Worm (Caenorhabditis elegans) whole organism, L2 larva: ENCODE measurements around the gene Y53G8AL.4.

Experiments used
- C34F6.9 ChIP-seq: fragments of 150-350 bp; optimal IDR thresholded peaks from 2 replicates; lab custom pipeline; 2014; ENCODE audit warnings: missing biosample characterization, missing genetic modification characterization
- F13H6.1 ChIP-seq: sonication (generic microtip); optimal IDR thresholded peaks from 2 replicates; lab custom pipeline; 2016; ENCODE audit warnings: missing genetic modification characterization, missing compliant biosample characterization
- R02D3.7 ChIP-seq: fragments of 150-350 bp; optimal IDR thresholded peaks from 2 replicates; lab custom pipeline; 2014; ENCODE audit warnings: missing biosample characterization, missing genetic modification characterization
- Y55F3AM.14 ChIP-seq: fragments of 200-800 bp; sonication (Bioruptor generic); optimal IDR thresholded peaks from 2 replicates; lab custom pipeline; 2018; ENCODE audit warnings: mild to moderate bottlenecking, missing genetic modification characterization, missing compliant biosample characterization
- ZK546.5 ChIP-seq: sonication (generic microtip); optimal IDR thresholded peaks from 2 replicates; lab custom pipeline; 2017; ENCODE audit warnings: missing biosample characterization, missing genetic modification characterization
- alr-1 ChIP-seq: fragments of 150-350 bp; optimal IDR thresholded peaks from 2 replicates; lab custom pipeline; 2014; ENCODE audit warnings: missing biosample characterization, missing genetic modification characterization
- aly-2 ChIP-seq: fragments of 150-350 bp; optimal IDR thresholded peaks from 2 replicates; lab custom pipeline; 2014; ENCODE audit warnings: missing biosample characterization, missing genetic modification characterization
- ama-1 ChIP-seq: fragments of 150-350 bp; optimal IDR thresholded peaks from 2 replicates; lab custom pipeline; 2018; ENCODE audit warnings: inconsistent platforms
- blmp-1 ChIP-seq: sonication (generic microtip); optimal IDR thresholded peaks from 2 replicates; lab custom pipeline; 2017; ENCODE audit warnings: missing genetic modification characterization, mild to moderate bottlenecking, missing compliant biosample characterization, antibody characterized with exemption, moderate library complexity; ENCODE audit not compliant: insufficient read depth
- ceh-16 ChIP-seq: fragments of 150-350 bp; optimal IDR thresholded peaks from 2 replicates; lab custom pipeline; 2014; ENCODE audit warnings: missing biosample characterization, missing genetic modification characterization
- ceh-82 ChIP-seq: fragments of 150-350 bp; optimal IDR thresholded peaks from 2 replicates; lab custom pipeline; 2014; ENCODE audit warnings: missing biosample characterization, missing genetic modification characterization
- crh-2 ChIP-seq: sonication (generic microtip); optimal IDR thresholded peaks from 2 replicates; lab custom pipeline; 2017; ENCODE audit warnings: missing biosample characterization, missing genetic modification characterization
- dmd-4 ChIP-seq: sonication (generic microtip); optimal IDR thresholded peaks from 2 replicates; lab custom pipeline; 2017; ENCODE audit warnings: missing biosample characterization, missing genetic modification characterization
- egl-27 ChIP-seq: sonication (generic microtip); optimal IDR thresholded peaks from 3 replicates; lab custom pipeline; 2017; ENCODE audit warnings: missing biosample characterization, missing genetic modification reagents, missing genetic modification characterization
- elt-1 ChIP-seq: fragments of 150-350 bp; optimal IDR thresholded peaks from 2 replicates; lab custom pipeline; 2014; ENCODE audit warnings: missing biosample characterization, missing genetic modification characterization
- elt-3 ChIP-seq: sonication (generic microtip); optimal IDR thresholded peaks from 2 replicates; lab custom pipeline; 2017; ENCODE audit warnings: missing biosample characterization, missing genetic modification characterization
- fos-1 ChIP-seq: fragments of 150-350 bp; optimal IDR thresholded peaks from 2 replicates; lab custom pipeline; 2014; ENCODE audit warnings: missing biosample characterization, missing genetic modification characterization
- gmeb-1 ChIP-seq: fragments of 150-350 bp; optimal IDR thresholded peaks from 2 replicates; lab custom pipeline; 2014; ENCODE audit warnings: missing biosample characterization, missing genetic modification characterization
- lin-11 ChIP-seq: fragments of 150-350 bp; sonication (generic microtip); optimal IDR thresholded peaks from 2 replicates; lab custom pipeline; 2014; ENCODE audit warnings: missing biosample characterization, missing genetic modification characterization, inconsistent platforms, mixed read lengths
- lin-13 ChIP-seq: fragments of 150-350 bp; optimal IDR thresholded peaks from 2 replicates; lab custom pipeline; 2014; ENCODE audit warnings: missing biosample characterization, missing genetic modification reagents, missing genetic modification characterization
- lin-39 ChIP-seq: fragments of 150-350 bp; optimal IDR thresholded peaks from 2 replicates; lab custom pipeline; 2014; ENCODE audit warnings: missing biosample characterization, missing genetic modification reagents, missing genetic modification characterization
- lsy-2 ChIP-seq, 2 experiments: fragments of 150-350 bp in 1 of 2; sonication (generic microtip) in 1 of 2; optimal IDR thresholded peaks; 2 replicates each; lab custom pipeline; 2014 to 2017; ENCODE audit warnings: missing biosample characterization in 2 of 2, missing genetic modification characterization in 2 of 2
- mab-5 ChIP-seq: fragments of 150-350 bp; optimal IDR thresholded peaks from 2 replicates; lab custom pipeline; 2014; ENCODE audit warnings: missing biosample characterization, missing genetic modification characterization
- mbf-1 ChIP-seq: sonication (generic microtip); optimal IDR thresholded peaks from 2 replicates; lab custom pipeline; 2017; ENCODE audit warnings: missing biosample characterization, missing genetic modification characterization
- mdl-1 ChIP-seq, 2 experiments: fragments of 150-350 bp in 1 of 2; sonication (generic microtip) in 1 of 2; optimal IDR thresholded peaks; 2 replicates each; lab custom pipeline; 2017; ENCODE audit warnings: missing biosample characterization in 2 of 2, missing genetic modification characterization in 2 of 2
- nhr-10 ChIP-seq: sonication (generic microtip); optimal IDR thresholded peaks from 2 replicates; lab custom pipeline; 2017; ENCODE audit warnings: missing biosample characterization, missing genetic modification characterization
- nhr-11 ChIP-seq: fragments of 150-350 bp; optimal IDR thresholded peaks from 2 replicates; lab custom pipeline; 2014; ENCODE audit warnings: missing biosample characterization, missing genetic modification characterization
- nhr-12 ChIP-seq: fragments of 150-350 bp; optimal IDR thresholded peaks from 2 replicates; lab custom pipeline; 2014; ENCODE audit warnings: missing biosample characterization, missing genetic modification characterization
- nhr-129 ChIP-seq: fragments of 150-350 bp; optimal IDR thresholded peaks from 2 replicates; lab custom pipeline; 2014; ENCODE audit warnings: missing biosample characterization, missing genetic modification characterization
- nhr-21 ChIP-seq: fragments of 150-350 bp; optimal IDR thresholded peaks from 2 replicates; lab custom pipeline; 2014; ENCODE audit warnings: missing biosample characterization, missing genetic modification characterization
- nhr-23 ChIP-seq: fragments of 150-350 bp; optimal IDR thresholded peaks from 2 replicates; lab custom pipeline; 2014; ENCODE audit warnings: missing biosample characterization, missing genetic modification reagents, missing genetic modification characterization
- nhr-237 ChIP-seq: fragments of 150-350 bp; optimal IDR thresholded peaks from 2 replicates; lab custom pipeline; 2014; ENCODE audit warnings: missing biosample characterization, missing genetic modification characterization
- nhr-25 ChIP-seq: fragments of 150-350 bp; sonication (generic microtip); optimal IDR thresholded peaks from 3 replicates; lab custom pipeline; 2014; ENCODE audit warnings: missing biosample characterization, missing genetic modification characterization
- nhr-6 ChIP-seq: fragments of 150-350 bp; optimal IDR thresholded peaks from 2 replicates; lab custom pipeline; 2014; ENCODE audit warnings: missing biosample characterization, missing genetic modification characterization
- nhr-77 ChIP-seq: fragments of 150-350 bp; optimal IDR thresholded peaks from 2 replicates; lab custom pipeline; 2014; ENCODE audit warnings: missing biosample characterization, missing genetic modification characterization
- peb-1 ChIP-seq: fragments of 150-350 bp; optimal IDR thresholded peaks from 2 replicates; lab custom pipeline; 2014; ENCODE audit warnings: missing biosample characterization, missing genetic modification characterization
- sem-4 ChIP-seq: fragments of 150-350 bp; optimal IDR thresholded peaks from 2 replicates; lab custom pipeline; 2014; ENCODE audit warnings: missing biosample characterization, missing genetic modification reagents, missing genetic modification characterization
- skn-1 ChIP-seq: sonication (generic microtip); optimal IDR thresholded peaks from 2 replicates; lab custom pipeline; 2017; ENCODE audit warnings: missing biosample characterization, missing genetic modification characterization
- sma-3 ChIP-seq: sonication (generic microtip); optimal IDR thresholded peaks from 2 replicates; lab custom pipeline; 2016; ENCODE audit warnings: missing genetic modification reagents, missing genetic modification characterization, missing compliant biosample characterization
- sma-9 ChIP-seq, 2 experiments: fragments of 150-350 bp in 1 of 2; sonication (generic microtip) in 1 of 2; optimal IDR thresholded peaks; 2 replicates each; lab custom pipeline; 2014 to 2016; ENCODE audit warnings: missing genetic modification characterization in 2 of 2, mild to moderate bottlenecking in 1 of 2, missing biosample characterization in 1 of 2, missing compliant biosample characterization in 1 of 2, missing genetic modification reagents in 1 of 2, moderate library complexity in 1 of 2
- snpc-4 ChIP-seq: fragments of 150-350 bp; optimal IDR thresholded peaks from 2 replicates; lab custom pipeline; 2014; ENCODE audit warnings: missing biosample characterization, missing genetic modification characterization
- unc-39 ChIP-seq: fragments of 150-350 bp; optimal IDR thresholded peaks from 2 replicates; lab custom pipeline; 2014; ENCODE audit warnings: missing biosample characterization, missing genetic modification characterization
- unc-55 ChIP-seq: fragments of 150-350 bp; sonication (generic microtip); optimal IDR thresholded peaks from 3 replicates; lab custom pipeline; 2014; ENCODE audit warnings: missing biosample characterization, missing genetic modification reagents, missing genetic modification characterization
- unc-62 ChIP-seq: fragments of 150-350 bp; optimal IDR thresholded peaks from 2 replicates; lab custom pipeline; 2014; ENCODE audit warnings: missing biosample characterization, missing genetic modification reagents, missing genetic modification characterization
- zag-1 ChIP-seq: fragments of 150-350 bp; optimal IDR thresholded peaks from 2 replicates; lab custom pipeline; 2014; ENCODE audit warnings: missing biosample characterization, missing genetic modification characterization
- ztf-1 ChIP-seq: fragments of 200-800 bp; sonication (Bioruptor generic); conservative IDR thresholded peaks from 2 replicates; pipeline ENCODE4 v1.3.6; 2022; ENCODE audit warnings: missing genetic modification characterization, missing compliant biosample characterization
- ztf-11 ChIP-seq: sonication (generic microtip); optimal IDR thresholded peaks from 2 replicates; lab custom pipeline; 2017; ENCODE audit warnings: missing biosample characterization, missing genetic modification characterization
- ztf-4 ChIP-seq: fragments of 150-350 bp; optimal IDR thresholded peaks from 2 replicates; lab custom pipeline; 2014; ENCODE audit warnings: missing biosample characterization, missing genetic modification characterization

Y53G8AL.4 gene

ce11 chrIII:3278610-3279009 is 28.2 kb upstream of the Y53G8AL.4 start, which contains the start of gene Y53G8AM.8:
Y53G8AM.8 (minus strand) TSS chrIII:3278710.
- TF ChIP-seq gmeb-1 (no peak), crh-2 (tag; lab: Kevin White, UChicago) (no peak), ztf-4 (no peak), sma-3 (GFP tag; lab: Kevin White, UChicago) (no peak), nhr-12 (no peak), ztf-1 (GFP tag; lab: Robert Waterston, UW) (no peak), nhr-6 (tag; lab: Kevin White, UChicago) (no peak), sem-4 (no peak)

ce11 chrIII:3273141-3273540 is 22.7 kb upstream of the Y53G8AL.4 start:
- TF ChIP-seq nhr-23 (tag; lab: Kevin White, UChicago): no peak
- TF ChIP-seq lin-11 (tag; lab: Kevin White, UChicago): no peak
- no peak for TF ChIP-seq sem-4
- peak; percentile 27 for TF ChIP-seq lin-13 (GFP tag; lab: Kevin White, UChicago)
- TF ChIP-seq unc-39 (tag; lab: Kevin White, UChicago): no peak
- no peak for TF ChIP-seq mab-5 (tag; lab: Kevin White, UChicago)
- no peak for TF ChIP-seq mbf-1 (tag; lab: Kevin White, UChicago)
- no peak for TF ChIP-seq alr-1 (tag; lab: Kevin White, UChicago)
- TF ChIP-seq dmd-4: no peak
- no peak for TF ChIP-seq egl-27 (tag; lab: Kevin White, UChicago)
- TF ChIP-seq ZK546.5: no peak
- no peak for TF ChIP-seq nhr-11 (tag; lab: Kevin White, UChicago)
- TF ChIP-seq nhr-10: no peak
- no peak for TF ChIP-seq gmeb-1
- peak; percentile 84 for TF ChIP-seq nhr-129 (tag; lab: Kevin White, UChicago)
- no peak for TF ChIP-seq nhr-21 (tag; lab: Kevin White, UChicago)
- no peak for TF ChIP-seq nhr-77 (tag; lab: Kevin White, UChicago)
- peak in 1 of 2 experiments; percentile 61 for TF ChIP-seq lsy-2 (tag; optimal IDR thresholded peaks at IDR 0.05; lab: Kevin White, UChicago)
- no peak for TF ChIP-seq ztf-4
- no peak for TF ChIP-seq elt-3 (tag; lab: Kevin White, UChicago)
- no peak for TF ChIP-seq R02D3.7 (tag; lab: Kevin White, UChicago)
- peak; percentile 0 for TF ChIP-seq sma-3 (GFP tag; lab: Kevin White, UChicago)
- TF ChIP-seq sma-9 (GFP tag; optimal IDR thresholded peaks at IDR 0.05; lab: Kevin White, UChicago): peak; percentile 46
- TF ChIP-seq sma-9 (tag; optimal IDR thresholded peaks at IDR 0.05; lab: Kevin White, UChicago): no peak
- no peak for TF ChIP-seq unc-62 (GFP tag; lab: Kevin White, UChicago)
- no peak for TF ChIP-seq peb-1 (tag; lab: Kevin White, UChicago)
- no peak for TF ChIP-seq nhr-237 (tag; lab: Kevin White, UChicago)
- TF ChIP-seq ztf-11 (tag; lab: Kevin White, UChicago): no peak
- peak; percentile 27 for TF ChIP-seq F13H6.1 (tag; lab: Kevin White, UChicago)
- TF ChIP-seq snpc-4: no peak
- peak; percentile 53 for TF ChIP-seq nhr-25
- TF ChIP-seq C34F6.9 (tag; lab: Kevin White, UChicago): peak; percentile 70
- TF ChIP-seq nhr-12: no peak
- peak; percentile 9 for TF ChIP-seq fos-1 (tag; lab: Kevin White, UChicago)
- no peak for TF ChIP-seq Y55F3AM.14 (GFP tag; lab: Kevin White, UChicago)
- TF ChIP-seq elt-1 (tag; lab: Kevin White, UChicago): no peak
- TF ChIP-seq blmp-1: peak; percentile 35
- no peak for TF ChIP-seq ama-1 (lab: Kevin White, UChicago)
- no peak for TF ChIP-seq nhr-6 (tag; lab: Kevin White, UChicago)
- TF ChIP-seq aly-2 (tag; lab: Kevin White, UChicago): no peak
- no peak for TF ChIP-seq skn-1
- peak; percentile 31 for TF ChIP-seq crh-2 (tag; lab: Kevin White, UChicago)
- no peak for TF ChIP-seq ceh-16 (tag; lab: Kevin White, UChicago)
- no peak for TF ChIP-seq ztf-1 (GFP tag; lab: Robert Waterston, UW)
- TF ChIP-seq lin-39 (tag; lab: Kevin White, UChicago): no peak
- TF ChIP-seq ceh-82 (tag; lab: Kevin White, UChicago): no peak
- TF ChIP-seq zag-1: no peak
- no peak for TF ChIP-seq mdl-1 (tag; optimal IDR thresholded peaks at IDR 0.05; lab: Kevin White, UChicago)
- TF ChIP-seq unc-55 (GFP tag; lab: Kevin White, UChicago): peak; percentile 65
